Fruit fly (Drosophila melanogaster): Measurements from ENCODE around the gene CG13073.
A peak's percentile ranks its signal among the peaks of the same experiment; 100 is the strongest.

CG13073 gene

dm6 chr3L:16217935-16218334, 832 bp upstream of the CG13073 start:
- no peak for TF ChIP-seq noc (tag; optimal IDR thresholded peaks at IDR 0.05)

dm6 chr3L:16215816-16216215, 1.3 kb downstream of the CG13073 start:
- no peak for TF ChIP-seq noc (tag; optimal IDR thresholded peaks at IDR 0.05)

dm6 chr3L:16215411-16215810, 1.7 kb downstream of the CG13073 start:
- TF ChIP-seq noc (tag; optimal IDR thresholded peaks at IDR 0.05), result no peak

dm6 chr3L:16214533-16215207, 2.4 kb downstream of the CG13073 start:
- TF ChIP-seq noc (tag; optimal IDR thresholded peaks at IDR 0.05), result no peak

- no peak for TF ChIP-seq noc (tag; optimal IDR thresholded peaks at IDR 0.05)
Observed at dm6 chr3L:16213201-16213600, 3.9 kb downstream of the CG13073 start.

dm6 chr3L:16211936-16212287, 5.2 kb downstream of the CG13073 start:
- TF ChIP-seq noc (tag; optimal IDR thresholded peaks at IDR 0.05), result no peak

- no peak for TF ChIP-seq noc (tag; optimal IDR thresholded peaks at IDR 0.05)
Observed at dm6 chr3L:16211156-16211935, 5.8 kb downstream of the CG13073 start.

- no peak for TF ChIP-seq noc (tag; optimal IDR thresholded peaks at IDR 0.05)
Observed at dm6 chr3L:16209641-16210040, 7.5 kb downstream of the CG13073 start.

- no peak for TF ChIP-seq noc (tag; optimal IDR thresholded peaks at IDR 0.05)
Observed at dm6 chr3L:16208839-16209612, 8.1 kb downstream of the CG13073 start.

dm6 chr3L:16208053-16208838, 8.9 kb downstream of the CG13073 start:
- no peak for TF ChIP-seq noc (tag; optimal IDR thresholded peaks at IDR 0.05)

dm6 chr3L:16204128-16204527, 13.0 kb downstream of the CG13073 start:
- TF ChIP-seq noc (tag; optimal IDR thresholded peaks at IDR 0.05), result no peak

- peak; percentile 87 for TF ChIP-seq noc (tag; optimal IDR thresholded peaks at IDR 0.05)
Observed at dm6 chr3L:16203236-16203635, 13.9 kb downstream of the CG13073 start.

dm6 chr3L:16202550-16202949, 14.6 kb downstream of the CG13073 start:
- peak; percentile 64 for TF ChIP-seq noc (tag; optimal IDR thresholded peaks at IDR 0.05)

- TF ChIP-seq noc (tag; optimal IDR thresholded peaks at IDR 0.05), result no peak
Observed at dm6 chr3L:16201028-16201427, 16.1 kb downstream of the CG13073 start, which contains the start of gene dls. TSS of gene dls (plus strand) at chr3L:16201328.

dm6 chr3L:16199929-16200328, 17.2 kb downstream of the CG13073 start, which contains the start of gene CG33689:
TSS of gene CG33689 (plus strand) at chr3L:16200229.
- no peak for TF ChIP-seq noc (tag; optimal IDR thresholded peaks at IDR 0.05)

dm6 chr3L:16198920-16199319, 18.2 kb downstream of the CG13073 start, which contains the start of gene CG33688:
TSS of gene CG33688 (plus strand) at chr3L:16199220.
- TF ChIP-seq noc (tag; optimal IDR thresholded peaks at IDR 0.05), result no peak
